Fruit fly (Drosophila melanogaster) whole organism, embryonic: ENCODE data around the gene CG6443.
A peak's percentile ranks its signal among the peaks of the same experiment; 100 is the strongest.

Experiments
- BEAF-32 ChIP-seq: fragments of 200-800 bp; sonication (Bioruptor generic); optimal IDR thresholded peaks from 3 replicates; lab custom pipeline; 2017; ENCODE audit warnings: missing biosample characterization, missing genetic modification characterization, mild to moderate bottlenecking, moderate library complexity, missing genetic modification reagents
- Blimp-1 ChIP-seq: fragments of 200-800 bp; sonication (Bioruptor generic); optimal IDR thresholded peaks from 3 replicates; lab custom pipeline; 2018; ENCODE audit warnings: missing biosample characterization, missing genetic modification characterization, mild to moderate bottlenecking, moderate library complexity, missing genetic modification reagents
- CG10366 ChIP-seq: fragments of 200-800 bp; sonication (Bioruptor generic); IDR thresholded peaks from 2 replicates; pipeline ENCODE4 v1.3.6; 2022; ENCODE audit warnings: missing biosample characterization, missing genetic modification characterization
- CG12942 ChIP-seq: fragments of 200-800 bp; sonication (Bioruptor generic); optimal IDR thresholded peaks from 3 replicates; lab custom pipeline; 2016; ENCODE audit warnings: missing biosample characterization, missing genetic modification characterization
- CG13287 ChIP-seq: fragments of 200-800 bp; sonication (Bioruptor generic); IDR thresholded peaks from 2 replicates; pipeline ENCODE4 v1.3.6; 2022; ENCODE audit warnings: missing biosample characterization, missing genetic modification characterization; ENCODE audit not compliant: partially characterized antibody
- CG13424 ChIP-seq: fragments of 200-800 bp; sonication (Bioruptor generic); optimal IDR thresholded peaks from 2 replicates; lab custom pipeline; 2019; ENCODE audit warnings: missing biosample characterization, mild to moderate bottlenecking, missing genetic modification characterization, moderate library complexity
- CG14014 ChIP-seq: fragments of 200-800 bp; sonication (Bioruptor generic); IDR thresholded peaks from 2 replicates; pipeline ENCODE4 v1.3.6; 2022; ENCODE audit warnings: missing biosample characterization, missing genetic modification characterization
- CG16813 ChIP-seq: fragments of 200-800 bp; sonication (Bioruptor generic); IDR thresholded peaks from 3 replicates; pipeline ENCODE4 v1.3.6; 2022; ENCODE audit warnings: missing biosample characterization, missing genetic modification characterization; ENCODE audit not compliant: partially characterized antibody
- CG17186 ChIP-seq: fragments of 200-800 bp; sonication (Bioruptor generic); optimal IDR thresholded peaks from 3 replicates; lab custom pipeline; 2017; ENCODE audit warnings: missing biosample characterization, missing genetic modification reagents, missing genetic modification characterization
- CG17912 ChIP-seq: fragments of 200-800 bp; sonication (Bioruptor generic); optimal IDR thresholded peaks from 2 replicates; lab custom pipeline; 2018; ENCODE audit warnings: missing biosample characterization, mild to moderate bottlenecking, missing genetic modification characterization
- CG18764 ChIP-seq: fragments of 200-800 bp; sonication (Bioruptor generic); optimal IDR thresholded peaks from 3 replicates; lab custom pipeline; 2016; ENCODE audit warnings: missing biosample characterization, missing genetic modification characterization
- CG2129 ChIP-seq: fragments of 200-800 bp; sonication (Bioruptor generic); IDR thresholded peaks from 2 replicates; pipeline ENCODE4 v1.3.6; 2022; ENCODE audit warnings: missing biosample characterization, missing genetic modification characterization; ENCODE audit not compliant: partially characterized antibody
- CG3847 ChIP-seq: fragments of 200-800 bp; sonication (Bioruptor generic); IDR thresholded peaks from 2 replicates; pipeline ENCODE4 v1.3.6; 2022; ENCODE audit warnings: missing biosample characterization, missing genetic modification characterization
- CG4617 ChIP-seq: fragments of 200-800 bp; sonication (Bioruptor generic); optimal IDR thresholded peaks from 3 replicates; lab custom pipeline; 2016; ENCODE audit warnings: missing biosample characterization, missing genetic modification characterization, borderline replicate concordance
- CG4707 ChIP-seq: fragments of 200-800 bp; sonication (Bioruptor generic); optimal IDR thresholded peaks from 2 replicates; lab custom pipeline; 2018; ENCODE audit warnings: missing biosample characterization, mild to moderate bottlenecking, missing genetic modification characterization, moderate library complexity
- CG7745 ChIP-seq: fragments of 200-800 bp; sonication (Bioruptor generic); optimal IDR thresholded peaks from 2 replicates; lab custom pipeline; 2018; ENCODE audit warnings: missing biosample characterization, mild to moderate bottlenecking, missing genetic modification characterization, moderate library complexity
- CG8089 ChIP-seq: fragments of 200-800 bp; sonication (Bioruptor generic); optimal IDR thresholded peaks from 3 replicates; lab custom pipeline; 2016; ENCODE audit warnings: missing biosample characterization, missing genetic modification characterization
- CG8924 ChIP-seq: fragments of 200-800 bp; optimal IDR thresholded peaks from 3 replicates; lab custom pipeline; 2019; ENCODE audit warnings: missing biosample characterization, mild to moderate bottlenecking, missing genetic modification characterization, moderate library complexity
- CG9727 ChIP-seq: fragments of 200-800 bp; sonication (Bioruptor generic); optimal IDR thresholded peaks from 3 replicates; lab custom pipeline; 2017; ENCODE audit warnings: missing biosample characterization, mild to moderate bottlenecking, missing genetic modification characterization
- D19A ChIP-seq: fragments of 200-800 bp; optimal IDR thresholded peaks from 3 replicates; lab custom pipeline; 2019; ENCODE audit warnings: missing biosample characterization, mild to moderate bottlenecking, missing genetic modification characterization, moderate library complexity
- D19B ChIP-seq: fragments of 200-800 bp; sonication (Bioruptor generic); optimal IDR thresholded peaks from 2 replicates; lab custom pipeline; 2017; ENCODE audit warnings: missing biosample characterization, mild to moderate bottlenecking, missing genetic modification characterization
- E2f2 ChIP-seq: fragments of 200-800 bp; sonication (Bioruptor generic); IDR thresholded peaks from 2 replicates; pipeline ENCODE4 v1.3.6; 2022; ENCODE audit warnings: missing biosample characterization, missing genetic modification characterization
- Hmr ChIP-seq: fragments of 200-800 bp; sonication (Bioruptor generic); optimal IDR thresholded peaks from 3 replicates; lab custom pipeline; 2017; ENCODE audit warnings: mild to moderate bottlenecking, missing biosample characterization, missing genetic modification reagents, missing genetic modification characterization
- Six4 ChIP-seq: fragments of 200-800 bp; sonication (Bioruptor generic); optimal IDR thresholded peaks from 2 replicates; lab custom pipeline; 2016; ENCODE audit warnings: missing biosample characterization, missing genetic modification characterization
- Ssrp ChIP-seq: fragments of 200-800 bp; sonication (Bioruptor generic); optimal IDR thresholded peaks from 2 replicates; lab custom pipeline; 2018; ENCODE audit warnings: missing biosample characterization, mild to moderate bottlenecking, missing genetic modification characterization, moderate library complexity
- amos ChIP-seq: fragments of 200-800 bp; sonication (Bioruptor generic); IDR thresholded peaks from 2 replicates; pipeline ENCODE4 v1.3.6; 2022; ENCODE audit warnings: missing biosample characterization, missing genetic modification characterization; ENCODE audit not compliant: partially characterized antibody
- bbx ChIP-seq: fragments of 200-800 bp; sonication (Bioruptor generic); IDR thresholded peaks from 2 replicates; pipeline ENCODE4 v1.3.6; 2022; ENCODE audit warnings: missing biosample characterization, missing genetic modification characterization; ENCODE audit not compliant: partially characterized antibody
- crol ChIP-seq: fragments of 200-800 bp; sonication (Bioruptor generic); IDR thresholded peaks from 2 replicates; pipeline ENCODE4 v1.3.6; 2022; ENCODE audit warnings: missing biosample characterization, missing genetic modification characterization
- dimm ChIP-seq: fragments of 200-800 bp; sonication (Bioruptor generic); IDR thresholded peaks from 2 replicates; pipeline ENCODE4 v1.3.6; 2022; ENCODE audit warnings: missing biosample characterization, missing genetic modification characterization
- dm ChIP-seq: fragments of 200-800 bp; sonication (Bioruptor generic); optimal IDR thresholded peaks from 3 replicates; lab custom pipeline; 2016; ENCODE audit warnings: missing biosample characterization, missing genetic modification characterization
- dmrt99B ChIP-seq: fragments of 200-800 bp; sonication (Bioruptor generic); optimal IDR thresholded peaks from 2 replicates; lab custom pipeline; 2018; ENCODE audit warnings: missing biosample characterization, mild to moderate bottlenecking, missing genetic modification characterization, moderate library complexity
- dysf ChIP-seq: fragments of 200-800 bp; sonication (Bioruptor generic); IDR thresholded peaks from 3 replicates; pipeline ENCODE4 v1.3.6; 2022; ENCODE audit warnings: missing biosample characterization, missing genetic modification characterization
- emc ChIP-seq: fragments of 200-800 bp; sonication (Bioruptor generic); optimal IDR thresholded peaks from 2 replicates; lab custom pipeline; 2016; ENCODE audit warnings: missing biosample characterization, missing genetic modification characterization
- gfzf ChIP-seq: fragments of 200-800 bp; sonication (Bioruptor generic); optimal IDR thresholded peaks from 2 replicates; lab custom pipeline; 2016; ENCODE audit warnings: missing biosample characterization, mild to moderate bottlenecking, missing genetic modification characterization, moderate library complexity
- gro ChIP-seq: fragments of 200-800 bp; sonication (Bioruptor generic); optimal IDR thresholded peaks from 2 replicates; lab custom pipeline; 2016; ENCODE audit warnings: missing biosample characterization, missing genetic modification characterization
- gsb ChIP-seq: fragments of 200-800 bp; sonication (Bioruptor generic); IDR thresholded peaks from 2 replicates; pipeline ENCODE4 v1.3.6; 2022; ENCODE audit warnings: missing biosample characterization, missing genetic modification characterization
- gsb-n ChIP-seq: fragments of 200-800 bp; sonication (Bioruptor generic); optimal IDR thresholded peaks from 3 replicates; lab custom pipeline; 2018; ENCODE audit warnings: missing biosample characterization, mild to moderate bottlenecking, missing genetic modification characterization
- knrl ChIP-seq: fragments of 200-800 bp; sonication (Bioruptor generic); IDR thresholded peaks from 3 replicates; pipeline ENCODE4 v1.3.6; 2022; ENCODE audit warnings: missing biosample characterization, missing genetic modification characterization; ENCODE audit not compliant: partially characterized antibody
- lbe ChIP-seq: fragments of 200-800 bp; sonication (Bioruptor generic); optimal IDR thresholded peaks from 2 replicates; lab custom pipeline; 2016; ENCODE audit warnings: missing biosample characterization, mild to moderate bottlenecking, missing genetic modification characterization
- nerfin-2 ChIP-seq: fragments of 200-800 bp; sonication (Bioruptor generic); IDR thresholded peaks from 2 replicates; pipeline ENCODE4 v1.3.6; 2022; ENCODE audit warnings: missing biosample characterization, missing genetic modification characterization; ENCODE audit not compliant: partially characterized antibody
- pita ChIP-seq: fragments of 200-800 bp; sonication (Bioruptor generic); optimal IDR thresholded peaks from 2 replicates; lab custom pipeline; 2017; ENCODE audit warnings: missing biosample characterization, mild to moderate bottlenecking, missing genetic modification characterization
- schlank ChIP-seq: fragments of 200-800 bp; sonication (Bioruptor generic); optimal IDR thresholded peaks from 2 replicates; lab custom pipeline; 2018; ENCODE audit warnings: missing biosample characterization, mild to moderate bottlenecking, missing genetic modification characterization
- scrt ChIP-seq: fragments of 200-800 bp; sonication (Bioruptor generic); optimal IDR thresholded peaks from 2 replicates; lab custom pipeline; 2018; ENCODE audit warnings: missing biosample characterization, mild to moderate bottlenecking, missing genetic modification characterization, moderate library complexity
- so ChIP-seq: fragments of 200-800 bp; sonication (Bioruptor generic); IDR thresholded peaks from 3 replicates; pipeline ENCODE4 v1.3.6; 2022; ENCODE audit warnings: missing biosample characterization, missing genetic modification characterization
- stc ChIP-seq: fragments of 200-800 bp; sonication (Bioruptor generic); IDR thresholded peaks from 2 replicates; pipeline ENCODE4 v1.3.6; 2022; ENCODE audit warnings: missing biosample characterization, missing genetic modification characterization
- tna ChIP-seq: fragments of 200-800 bp; sonication (Bioruptor generic); IDR thresholded peaks from 2 replicates; pipeline ENCODE4 v1.3.6; 2022; ENCODE audit warnings: missing biosample characterization, missing genetic modification characterization; ENCODE audit not compliant: partially characterized antibody
- tx ChIP-seq: fragments of 200-800 bp; sonication (Bioruptor generic); optimal IDR thresholded peaks from 2 replicates; lab custom pipeline; 2016; ENCODE audit warnings: missing biosample characterization, missing genetic modification characterization
- usp ChIP-seq: fragments of >200 bp; optimal IDR thresholded peaks from 2 replicates; lab custom pipeline; 2017; ENCODE audit warnings: missing biosample characterization, missing genetic modification characterization
- yki ChIP-seq: fragments of >200 bp; optimal IDR thresholded peaks from 3 replicates; lab custom pipeline; 2018
- z ChIP-seq: fragments of 200-800 bp; sonication (Bioruptor generic); IDR thresholded peaks from 3 replicates; pipeline ENCODE4 v1.3.6; 2022; ENCODE audit warnings: missing biosample characterization, missing genetic modification characterization
- zen ChIP-seq: fragments of 200-800 bp; sonication (Bioruptor generic); optimal IDR thresholded peaks from 3 replicates; lab custom pipeline; 2018; ENCODE audit warnings: missing biosample characterization, mild to moderate bottlenecking, missing genetic modification characterization, moderate library complexity

CG6443 gene

DNA sequence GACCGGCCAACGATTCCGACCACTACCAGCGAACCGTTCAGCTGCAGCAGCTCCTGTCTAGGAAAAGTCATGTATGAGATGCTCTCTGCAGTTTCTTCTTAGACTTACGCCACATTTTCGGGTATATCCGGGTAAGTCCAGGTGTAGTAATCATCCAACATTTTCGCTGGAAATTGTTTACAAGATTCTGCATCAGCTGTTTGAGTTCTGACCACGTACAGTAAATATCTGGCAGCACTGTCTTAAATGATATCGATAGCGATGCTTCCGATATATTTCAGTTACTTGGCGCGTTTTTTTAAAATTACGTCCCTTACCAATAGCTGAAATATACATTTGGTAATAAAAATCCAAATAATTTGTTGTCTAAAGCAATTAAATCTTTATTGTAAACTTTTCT, 14.9 kb downstream of the CG6443 start, which contains the start of gene CG6729 (continued):
- TF ChIP-seq Blimp-1 (GFP tag; lab: Kevin White, UChicago) (no peak), CG8089 (GFP tag; lab: Kevin White, UChicago) (no peak), emc (GFP tag; lab: Kevin White, UChicago) (no peak), zen (no peak), lbe (GFP tag; lab: Kevin White, UChicago) (peak; percentile 7), tna (peak; percentile 61; the same call in 1 of the 2 replicates), dysf (GFP tag; lab: Robert Waterston, UW) (no peak), scrt (no peak), gsb-n (tag; lab: Kevin White, UChicago) (no peak), Six4 (GFP tag; lab: Kevin White, UChicago) (no peak), Hmr (GFP tag; lab: Kevin White, UChicago) (no peak), CG12942 (GFP tag; lab: Kevin White, UChicago) (no peak), so (GFP tag; lab: Robert Waterston, UW) (no peak), CG4617 (GFP tag; lab: Kevin White, UChicago) (peak; percentile 41), CG10366 (GFP tag; lab: Robert Waterston, UW) (no peak), gfzf (GFP tag; lab: Kevin White, UChicago) (peak; percentile 19), CG13287 (GFP tag; lab: Robert Waterston, UW) (peak; percentile 83), gsb (GFP tag; lab: Robert Waterston, UW) (no peak), schlank (no peak), dmrt99B (tag; lab: Kevin White, UChicago) (no peak), nerfin-2 (GFP tag; lab: Robert Waterston, UW) (peak; percentile 64), CG8924 (tag; lab: Kevin White, UChicago) (no peak), BEAF-32 (GFP tag; lab: Kevin White, UChicago) (peak; percentile 77), CG13424 (tag; lab: Kevin White, UChicago) (no peak), CG18764 (GFP tag; lab: Kevin White, UChicago) (no peak), gro (GFP tag; lab: Kevin White, UChicago) (no peak), Ssrp (tag; lab: Kevin White, UChicago) (no peak), bbx (peak; percentile 68), crol (GFP tag; lab: Robert Waterston, UW) (no peak), CG7745 (tag; lab: Kevin White, UChicago) (no peak), yki (lab: Kevin White, UChicago) (no peak), E2f2 (GFP tag; lab: Robert Waterston, UW) (peak; percentile 95), D19A (no peak), dimm (GFP tag; lab: Robert Waterston, UW) (no peak), CG16813 (GFP tag; lab: Robert Waterston, UW) (peak; percentile 66), CG17912 (GFP tag; lab: Kevin White, UChicago) (no peak), stc (no peak), CG2129 (GFP tag; lab: Robert Waterston, UW) (peak; percentile 43), knrl (peak; percentile 61), tx (GFP tag; lab: Kevin White, UChicago) (no peak), z (GFP tag; lab: Robert Waterston, UW) (no peak), usp (GFP tag; lab: Kevin White, UChicago) (no peak), CG9727 (GFP tag; lab: Kevin White, UChicago) (no peak), CG17186 (GFP tag; lab: Kevin White, UChicago) (no peak), amos (peak; percentile 74), D19B (GFP tag; lab: Kevin White, UChicago) (no peak), CG3847 (GFP tag; lab: Robert Waterston, UW) (0 out of 2 replicates have a peak, but pooled peaks have one; percentile 6), CG4707 (no peak), dm (GFP tag; lab: Kevin White, UChicago) (no peak), pita (GFP tag; lab: Kevin White, UChicago) (no peak), CG14014 (GFP tag; lab: Robert Waterston, UW) (no peak)
